Fruit fly (Drosophila melanogaster) whole organism, prepupa: Measurements from ENCODE around the gene CG14721.

Experiments used
- CG10631 ChIP-seq: fragments of 200-800 bp; sonication (Bioruptor generic); optimal IDR thresholded peaks from 2 replicates; lab custom pipeline; 2016; ENCODE audit warnings: missing biosample characterization, missing genetic modification characterization
- CG10669 ChIP-seq: fragments of 200-800 bp; sonication (Bioruptor generic); optimal IDR thresholded peaks from 3 replicates; lab custom pipeline; 2018; ENCODE audit warnings: missing biosample characterization, mild to moderate bottlenecking, missing genetic modification characterization, moderate library complexity
- CG11294 ChIP-seq: fragments of 200-800 bp; sonication (Bioruptor generic); IDR thresholded peaks from 2 replicates; pipeline ENCODE4 v1.3.6; 2022; ENCODE audit warnings: missing biosample characterization, missing genetic modification characterization
- CG11762 ChIP-seq: fragments of 200-800 bp; sonication (Bioruptor generic); optimal IDR thresholded peaks from 3 replicates; lab custom pipeline; 2016; ENCODE audit warnings: missing biosample characterization, missing genetic modification characterization; ENCODE audit not compliant: insufficient read depth
- CG11902 ChIP-seq: fragments of 200-800 bp; sonication (Bioruptor generic); optimal IDR thresholded peaks from 3 replicates; lab custom pipeline; 2016; ENCODE audit warnings: missing biosample characterization, missing genetic modification characterization
- CG15336 ChIP-seq: fragments of 200-800 bp; sonication (Bioruptor generic); IDR thresholded peaks from 2 replicates; pipeline ENCODE4 v1.3.6; 2022; ENCODE audit warnings: missing biosample characterization, missing genetic modification characterization
- CG16779 ChIP-seq: fragments of 200-800 bp; sonication (Bioruptor generic); optimal IDR thresholded peaks from 3 replicates; lab custom pipeline; 2017; ENCODE audit warnings: missing biosample characterization, mild to moderate bottlenecking, missing genetic modification characterization
- CG3032 ChIP-seq: fragments of 200-800 bp; optimal IDR thresholded peaks from 2 replicates; lab custom pipeline; 2019; ENCODE audit warnings: missing biosample characterization, mild to moderate bottlenecking, missing genetic modification characterization, moderate library complexity
- CG31627 ChIP-seq: fragments of 200-800 bp; sonication (Bioruptor generic); optimal IDR thresholded peaks from 3 replicates; lab custom pipeline; 2016; ENCODE audit warnings: missing biosample characterization, missing genetic modification characterization
- CG32006 ChIP-seq: fragments of 200-800 bp; sonication (Bioruptor generic); optimal IDR thresholded peaks from 3 replicates; lab custom pipeline; 2017; ENCODE audit warnings: missing biosample characterization, mild to moderate bottlenecking, missing genetic modification characterization
- CG34406 ChIP-seq: fragments of 200-800 bp; sonication (Bioruptor generic); optimal IDR thresholded peaks from 3 replicates; lab custom pipeline; 2016; ENCODE audit warnings: missing biosample characterization, missing genetic modification characterization
- CG4318 ChIP-seq: fragments of 200-800 bp; sonication (Bioruptor generic); optimal IDR thresholded peaks from 3 replicates; lab custom pipeline; 2017; ENCODE audit warnings: missing biosample characterization, mild to moderate bottlenecking, missing genetic modification characterization
- CG6163 ChIP-seq: fragments of 200-800 bp; sonication (Bioruptor generic); IDR thresholded peaks from 3 replicates; pipeline ENCODE4 v1.3.6; 2022; ENCODE audit warnings: missing biosample characterization, missing genetic modification characterization
- CG6276 ChIP-seq: fragments of 200-800 bp; sonication (Bioruptor generic); optimal IDR thresholded peaks from 2 replicates; lab custom pipeline; 2017; ENCODE audit warnings: missing biosample characterization, mild to moderate bottlenecking, missing genetic modification characterization
- CG6792 ChIP-seq: fragments of 200-800 bp; sonication (Bioruptor generic); optimal IDR thresholded peaks from 3 replicates; lab custom pipeline; 2016; ENCODE audit warnings: missing biosample characterization, missing genetic modification characterization
- CG6854 ChIP-seq: fragments of 200-800 bp; sonication (Bioruptor generic); optimal IDR thresholded peaks from 2 replicates; lab custom pipeline; 2017; ENCODE audit warnings: missing biosample characterization, mild to moderate bottlenecking, missing genetic modification characterization
- CG7368 ChIP-seq: fragments of 200-800 bp; sonication (Bioruptor generic); optimal IDR thresholded peaks from 3 replicates; lab custom pipeline; 2016; ENCODE audit warnings: missing biosample characterization, missing genetic modification characterization
- CG8119 ChIP-seq: fragments of 200-800 bp; sonication (Bioruptor generic); IDR thresholded peaks from 3 replicates; pipeline ENCODE4 v1.3.6; 2022; ENCODE audit warnings: missing biosample characterization, missing genetic modification characterization
- CG9139 ChIP-seq: fragments of 200-800 bp; sonication (Bioruptor generic); optimal IDR thresholded peaks from 3 replicates; lab custom pipeline; 2017; ENCODE audit warnings: missing biosample characterization, mild to moderate bottlenecking, missing genetic modification characterization
- Eip75B ChIP-seq: fragments of 200-800 bp; sonication (Bioruptor generic); optimal IDR thresholded peaks from 3 replicates; lab custom pipeline; 2016; ENCODE audit warnings: missing biosample characterization, missing genetic modification characterization
- Eip78C ChIP-seq: fragments of 200-800 bp; sonication (Bioruptor generic); peaks from one replicate; lab custom pipeline; 2016; ENCODE audit warnings: missing biosample characterization, missing genetic modification characterization
- Eip93F ChIP-seq: fragments of 200-800 bp; sonication (Bioruptor generic); optimal IDR thresholded peaks from 2 replicates; lab custom pipeline; 2016; ENCODE audit warnings: missing biosample characterization, mild to moderate bottlenecking, missing genetic modification characterization
- Ets21C ChIP-seq: fragments of 200-800 bp; sonication (Bioruptor generic); optimal IDR thresholded peaks from 3 replicates; lab custom pipeline; 2016; ENCODE audit warnings: missing biosample characterization, missing genetic modification characterization
- Ets96B ChIP-seq: fragments of 200-800 bp; optimal IDR thresholded peaks from 2 replicates; lab custom pipeline; 2019; ENCODE audit warnings: missing biosample characterization, mild to moderate bottlenecking, missing genetic modification characterization, moderate library complexity
- Gug ChIP-seq: fragments of 200-800 bp; sonication (Bioruptor generic); IDR thresholded peaks from 2 replicates; pipeline ENCODE4 v1.3.6; 2022; ENCODE audit warnings: missing biosample characterization, missing genetic modification characterization
- Hr39 ChIP-seq: fragments of 200-800 bp; sonication (Bioruptor generic); optimal IDR thresholded peaks from 2 replicates; lab custom pipeline; 2016; ENCODE audit warnings: missing biosample characterization, missing genetic modification characterization
- Lpt ChIP-seq: fragments of 200-800 bp; sonication (Bioruptor generic); optimal IDR thresholded peaks from 3 replicates; lab custom pipeline; 2016; ENCODE audit warnings: missing biosample characterization, missing genetic modification characterization
- OdsH ChIP-seq: fragments of 200-800 bp; sonication (Bioruptor generic); optimal IDR thresholded peaks from 3 replicates; lab custom pipeline; 2016; ENCODE audit warnings: missing biosample characterization, missing genetic modification characterization
- Sox102F ChIP-seq: fragments of 200-800 bp; sonication (Bioruptor generic); optimal IDR thresholded peaks from 2 replicates; lab custom pipeline; 2016; ENCODE audit warnings: missing biosample characterization, mild to moderate bottlenecking, missing genetic modification characterization
- Sox14 ChIP-seq: fragments of 200-800 bp; sonication (Bioruptor generic); optimal IDR thresholded peaks from 3 replicates; lab custom pipeline; 2016; ENCODE audit warnings: missing biosample characterization, missing genetic modification characterization
- Sox15 ChIP-seq: fragments of 200-800 bp; sonication (Bioruptor generic); optimal IDR thresholded peaks from 3 replicates; lab custom pipeline; 2016; ENCODE audit warnings: missing biosample characterization, missing genetic modification characterization
- cyc ChIP-seq: fragments of 200-800 bp; sonication (Bioruptor generic); optimal IDR thresholded peaks from 3 replicates; lab custom pipeline; 2016; ENCODE audit warnings: missing biosample characterization, missing genetic modification characterization
- dac ChIP-seq: fragments of 200-800 bp; sonication (Bioruptor generic); optimal IDR thresholded peaks from 2 replicates; lab custom pipeline; 2017; ENCODE audit warnings: missing biosample characterization, mild to moderate bottlenecking, missing genetic modification characterization
- eg ChIP-seq: fragments of 200-800 bp; sonication (Bioruptor generic); IDR thresholded peaks from 3 replicates; pipeline ENCODE4 v1.3.6; 2022; ENCODE audit warnings: missing biosample characterization, missing genetic modification characterization
- fd59A ChIP-seq: fragments of 200-800 bp; sonication (Bioruptor generic); optimal IDR thresholded peaks from 2 replicates; lab custom pipeline; 2017; ENCODE audit warnings: missing biosample characterization, mild to moderate bottlenecking, missing genetic modification characterization, missing genetic modification reagents
- fd85E ChIP-seq: fragments of 200-800 bp; sonication (Bioruptor generic); optimal IDR thresholded peaks from 3 replicates; lab custom pipeline; 2016; ENCODE audit warnings: missing biosample characterization, missing genetic modification characterization
- fkh ChIP-seq: fragments of 200-800 bp; sonication (Bioruptor generic); optimal IDR thresholded peaks from 3 replicates; lab custom pipeline; 2017; ENCODE audit warnings: missing biosample characterization, mild to moderate bottlenecking, missing genetic modification characterization, moderate library complexity
- lz ChIP-seq: fragments of 200-800 bp; sonication (Bioruptor generic); optimal IDR thresholded peaks from 3 replicates; lab custom pipeline; 2016; ENCODE audit warnings: missing biosample characterization, missing genetic modification characterization
- ss ChIP-seq, 2 experiments: fragments of 200-800 bp; sonication (Bioruptor generic); optimal IDR thresholded peaks; 2 replicates in 1 of 2; 3 replicates in 1 of 2; lab custom pipeline; 2017 to 2018; ENCODE audit warnings: mild to moderate bottlenecking in 2 of 2, missing biosample characterization in 2 of 2, missing genetic modification characterization in 2 of 2, moderate library complexity in 1 of 2
- svp ChIP-seq: fragments of 200-800 bp; sonication (Bioruptor generic); peaks from one replicate; lab custom pipeline; 2016; ENCODE audit warnings: missing biosample characterization, missing genetic modification characterization
- topi ChIP-seq: fragments of 200-800 bp; sonication (Bioruptor generic); optimal IDR thresholded peaks from 3 replicates; lab custom pipeline; 2016; ENCODE audit warnings: missing biosample characterization, missing genetic modification characterization
- vri ChIP-seq: fragments of 200-800 bp; sonication (Bioruptor generic); optimal IDR thresholded peaks from 3 replicates; lab custom pipeline; 2016; ENCODE audit warnings: missing biosample characterization, mild to moderate bottlenecking, missing genetic modification characterization

The CG14721 gene

dm6 chr3R:11756762-11757161 lies 21.5 kb downstream of the CG14721 start:
- peak; percentile 17 for TF ChIP-seq Eip78C (GFP tag; lab: Kevin White, UChicago)
- no peak for TF ChIP-seq dac (GFP tag; lab: Kevin White, UChicago)
- TF ChIP-seq CG15336 (GFP tag; lab: Robert Waterston, UW): no peak
- TF ChIP-seq Sox102F (GFP tag; lab: Kevin White, UChicago): no peak
- no peak for TF ChIP-seq svp (GFP tag; lab: Kevin White, UChicago)
- no peak for TF ChIP-seq ss (GFP tag; optimal IDR thresholded peaks at IDR 0.05; lab: Kevin White, UChicago)
- TF ChIP-seq CG3032 (tag; lab: Kevin White, UChicago): no peak
- no peak for TF ChIP-seq CG34406 (GFP tag; lab: Kevin White, UChicago)
- no peak for TF ChIP-seq Sox15 (GFP tag; lab: Kevin White, UChicago)

dm6 chr3R:11757197-11757856 lies 22.1 kb downstream of the CG14721 start:
- TF ChIP-seq CG31627 (GFP tag; lab: Kevin White, UChicago) (no peak), CG8119 (no peak), vri (peak; percentile 72), Ets96B (tag; lab: Kevin White, UChicago) (no peak), Hr39 (GFP tag; lab: Kevin White, UChicago) (no peak), CG11762 (GFP tag; lab: Kevin White, UChicago) (no peak), ss (GFP tag; optimal IDR thresholded peaks at IDR 0.05; lab: Kevin White, UChicago) (no peak), cyc (no peak), CG32006 (GFP tag; lab: Kevin White, UChicago) (no peak), CG11294 (GFP tag; lab: Robert Waterston, UW) (no peak), topi (GFP tag; lab: Kevin White, UChicago) (no peak), Eip78C (GFP tag; lab: Kevin White, UChicago) (peak; percentile 18), CG6792 (GFP tag; lab: Kevin White, UChicago) (no peak), CG4318 (no peak)

DNA sequence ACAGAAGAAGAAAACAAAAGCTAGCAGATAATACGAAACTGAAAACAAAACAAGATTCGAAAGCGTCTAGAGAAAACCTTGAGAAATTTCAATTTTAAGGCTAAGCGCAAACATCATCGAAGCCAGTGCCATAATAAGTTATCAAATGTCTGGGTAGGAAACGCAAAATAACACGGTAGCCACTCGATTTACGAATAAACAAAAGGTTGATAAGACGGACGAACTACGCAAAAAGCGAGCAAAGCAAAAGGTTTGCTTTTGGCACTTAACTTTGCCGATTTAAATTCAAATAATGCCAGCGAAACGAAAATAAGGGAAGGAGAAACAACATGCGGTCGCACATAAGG lies 22.9 kb downstream of the CG14721 start:
- peak; percentile 33 for TF ChIP-seq Eip93F (GFP tag; lab: Kevin White, UChicago)
- TF ChIP-seq CG32006 (GFP tag; lab: Kevin White, UChicago): no peak
- no peak for TF ChIP-seq lz (GFP tag; lab: Kevin White, UChicago)
- no peak for TF ChIP-seq CG10669 (GFP tag; lab: Kevin White, UChicago)
- peak; percentile 81 for TF ChIP-seq vri
- TF ChIP-seq, all 60 proteins: peak for 2

DNA sequence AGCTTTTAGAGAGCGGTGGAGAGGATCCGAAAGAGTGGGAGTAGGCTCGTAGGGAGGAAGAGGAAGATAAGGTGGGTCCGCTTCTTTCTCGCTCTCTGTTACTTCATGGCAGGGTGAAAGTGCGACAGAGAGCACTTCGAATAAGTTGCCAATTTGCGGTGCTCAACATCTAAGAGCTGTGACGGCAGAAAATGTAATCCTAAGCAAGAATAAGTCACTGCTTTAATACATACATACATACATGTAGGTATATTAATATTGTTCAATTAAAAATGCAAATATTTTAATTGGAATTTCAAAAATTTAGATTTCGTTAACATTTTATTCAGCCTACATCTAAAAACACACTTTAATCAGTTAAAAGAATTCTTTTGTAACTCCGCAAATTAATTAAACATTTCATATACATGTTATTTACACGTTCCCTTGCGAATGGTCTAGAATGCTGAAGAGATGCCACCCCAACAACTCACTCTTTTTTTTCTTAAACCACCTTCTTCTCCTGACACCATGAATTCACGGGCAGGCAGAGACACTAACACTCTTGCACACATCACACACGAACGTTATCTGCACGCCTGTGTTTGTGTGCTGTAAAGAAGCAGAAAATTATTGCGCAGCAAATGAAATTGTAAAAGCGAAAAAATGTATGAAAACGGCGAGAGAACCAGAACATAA lies 23.4 kb downstream of the CG14721 start:
- TF ChIP-seq Hr39 (GFP tag; lab: Kevin White, UChicago): peak; percentile 49
- TF ChIP-seq Eip78C (GFP tag; lab: Kevin White, UChicago): peak; percentile 89
- no peak for TF ChIP-seq eg
- TF ChIP-seq CG10631 (GFP tag; lab: Kevin White, UChicago): peak; percentile 24
- peak; percentile 58 for TF ChIP-seq CG32006 (GFP tag; lab: Kevin White, UChicago)
- TF ChIP-seq Sox102F (GFP tag; lab: Kevin White, UChicago): peak; percentile 43
- no peak for TF ChIP-seq Gug (GFP tag; lab: Robert Waterston, UW)
- TF ChIP-seq CG8119: no peak
- TF ChIP-seq Ets96B (tag; lab: Kevin White, UChicago): no peak
- TF ChIP-seq CG11762 (GFP tag; lab: Kevin White, UChicago): no peak
- no peak for TF ChIP-seq Eip93F (GFP tag; lab: Kevin White, UChicago)
- TF ChIP-seq Lpt: no peak
- TF ChIP-seq fd59A (GFP tag; lab: Kevin White, UChicago): no peak
- TF ChIP-seq CG6854 (GFP tag; lab: Kevin White, UChicago): no peak
- TF ChIP-seq Sox14 (GFP tag; lab: Kevin White, UChicago): no peak
- TF ChIP-seq CG34406 (GFP tag; lab: Kevin White, UChicago): peak; percentile 25
- peak; percentile 56 for TF ChIP-seq Eip75B (GFP tag; lab: Kevin White, UChicago)
- no peak for TF ChIP-seq CG9139 (GFP tag; lab: Kevin White, UChicago)
- TF ChIP-seq fkh (GFP tag; lab: Kevin White, UChicago): no peak
- peak; percentile 39 for TF ChIP-seq CG6792 (GFP tag; lab: Kevin White, UChicago)
- no peak for TF ChIP-seq CG11902 (GFP tag; lab: Kevin White, UChicago)
- peak; percentile 6 for TF ChIP-seq OdsH (GFP tag; lab: Kevin White, UChicago)
- TF ChIP-seq CG6163 (GFP tag; lab: Robert Waterston, UW): no peak
- TF ChIP-seq Ets21C: peak; percentile 9
- TF ChIP-seq CG6276 (GFP tag; lab: Kevin White, UChicago): peak; percentile 53
- no peak for TF ChIP-seq fd85E (GFP tag; lab: Kevin White, UChicago)
- no peak for TF ChIP-seq CG16779 (tag; lab: Kevin White, UChicago)
- peak; percentile 55 for TF ChIP-seq lz (GFP tag; lab: Kevin White, UChicago)
- TF ChIP-seq CG4318: no peak
- peak; percentile 38 for TF ChIP-seq CG7368 (GFP tag; lab: Kevin White, UChicago)
- no peak for TF ChIP-seq CG15336 (GFP tag; lab: Robert Waterston, UW)
